Fruit fly (Drosophila melanogaster): ENCODE data around the gene CG32713.

- TF ChIP-seq CG11902 (GFP tag; optimal IDR thresholded peaks at IDR 0.05) = no peak
- TF ChIP-seq Gug (GFP tag; IDR thresholded peaks at IDR 0.05) = no peak
- TF ChIP-seq CG6792 (GFP tag; optimal IDR thresholded peaks at IDR 0.05) = no peak
- no peak for TF ChIP-seq acj6 (GFP tag; optimal IDR thresholded peaks at IDR 0.05)
- TF ChIP-seq Ets96B (tag; optimal IDR thresholded peaks at IDR 0.05) = no peak
- TF ChIP-seq Blimp-1 (GFP tag; optimal IDR thresholded peaks at IDR 0.05) = no peak
- TF ChIP-seq Met (GFP tag; optimal IDR thresholded peaks at IDR 0.05) = no peak
- TF ChIP-seq Sox102F (GFP tag; optimal IDR thresholded peaks at IDR 0.05) = no peak
- TF ChIP-seq salr (GFP tag; optimal IDR thresholded peaks at IDR 0.05) = no peak
- no peak for TF ChIP-seq Sox15 (GFP tag; optimal IDR thresholded peaks at IDR 0.05)
- TF ChIP-seq pdm3 (GFP tag; optimal IDR thresholded peaks at IDR 0.05) = no peak
- TF ChIP-seq CG16779 (tag; optimal IDR thresholded peaks at IDR 0.05) = no peak
- no peak for TF ChIP-seq OdsH (GFP tag; optimal IDR thresholded peaks at IDR 0.05)
- no peak for TF ChIP-seq Sox14 (GFP tag; optimal IDR thresholded peaks at IDR 0.05)
Observed at dm6 chrX:8470588-8470987, 13.2 kb upstream of the CG32713 start, which contains the start of gene Cp7Fa.
